Worm (Caenorhabditis elegans) whole organism, L4/young adult: Measurements from ENCODE around the gene magu-4.

ENCODE experiments used
- W03F9.2 ChIP-seq: fragments of 150-350 bp; optimal IDR thresholded peaks from 2 replicates; lab custom pipeline; 2014; ENCODE audit warnings: missing biosample characterization, missing genetic modification characterization
- dao-5 ChIP-seq: sonication (generic microtip); optimal IDR thresholded peaks from 2 replicates; lab custom pipeline; 2016; ENCODE audit warnings: missing genotype, missing genetic modification characterization, moderate library complexity, missing compliant biosample characterization
- him-1 ChIP-seq: sonication (generic microtip); optimal IDR thresholded peaks from 2 replicates; lab custom pipeline; 2016; ENCODE audit warnings: missing genotype, missing genetic modification reagents, missing genetic modification characterization, missing compliant biosample characterization

ce11 chrIV:9977602-9978172 is 31.9 kb upstream of the magu-4 start, which contains the start of gene dhp-2:
- TF ChIP-seq him-1 (tag; lab: Kevin White, UChicago): no peak
- TF ChIP-seq dao-5 (tag; lab: Kevin White, UChicago): no peak
- TF ChIP-seq W03F9.2 (tag; lab: Kevin White, UChicago): no peak
